Worm (Caenorhabditis elegans) whole organism, early embryonic: ENCODE results near the gene F59D12.3.

ENCODE experiments used
- B0310.2 ChIP-seq: sonication (generic microtip); optimal IDR thresholded peaks from 2 replicates; lab custom pipeline; 2016; ENCODE audit warnings: mild to moderate bottlenecking, missing genetic modification characterization, missing compliant biosample characterization
- F13C5.2 ChIP-seq: sonication (generic microtip); optimal IDR thresholded peaks from 2 replicates; lab custom pipeline; 2017; ENCODE audit warnings: mild to moderate bottlenecking, missing genetic modification characterization, inconsistent platforms, missing compliant biosample characterization
- aly-1 ChIP-seq: sonication (generic microtip); optimal IDR thresholded peaks from 2 replicates; lab custom pipeline; 2016; ENCODE audit warnings: missing genetic modification characterization, missing compliant biosample characterization
- ama-1 ChIP-seq: fragments of 150-350 bp; optimal IDR thresholded peaks from 2 replicates; lab custom pipeline; 2014
- ceh-13 ChIP-seq: fragments of 200-800 bp; sonication (Bioruptor generic); optimal IDR thresholded peaks from 2 replicates; lab custom pipeline; 2018; ENCODE audit warnings: mild to moderate bottlenecking, missing genetic modification characterization, missing compliant biosample characterization
- ceh-36 ChIP-seq: sonication (generic microtip); optimal IDR thresholded peaks from 2 replicates; lab custom pipeline; 2016; ENCODE audit warnings: missing genetic modification characterization, inconsistent platforms, missing compliant biosample characterization
- ets-7 ChIP-seq: sonication (generic microtip); optimal IDR thresholded peaks from 2 replicates; lab custom pipeline; 2016; ENCODE audit warnings: missing genotype, missing genetic modification characterization, missing compliant biosample characterization
- flt-1 ChIP-seq: fragments of 200-800 bp; sonication (Bioruptor generic); IDR thresholded peaks from 2 replicates; pipeline ENCODE4 v1.3.6; 2022; ENCODE audit warnings: missing genetic modification characterization, missing compliant biosample characterization
- hmbx-1 ChIP-seq: sonication (generic microtip); optimal IDR thresholded peaks from 2 replicates; lab custom pipeline; 2016; ENCODE audit warnings: mild to moderate bottlenecking, missing genetic modification characterization, missing compliant biosample characterization
- hmg-4 ChIP-seq: fragments of 200-800 bp; sonication (Bioruptor generic); optimal IDR thresholded peaks from 2 replicates; lab custom pipeline; 2018; ENCODE audit warnings: mild to moderate bottlenecking, missing genetic modification characterization, missing compliant biosample characterization
- hnd-1 ChIP-seq: sonication (generic microtip); optimal IDR thresholded peaks from 2 replicates; lab custom pipeline; 2016; ENCODE audit warnings: missing genetic modification characterization, missing compliant biosample characterization
- pes-1 ChIP-seq: fragments of 200-800 bp; sonication (Bioruptor generic); IDR thresholded peaks from 2 replicates; pipeline ENCODE4 v1.3.6; 2022; ENCODE audit warnings: missing genetic modification reagents, missing genetic modification characterization, missing compliant biosample characterization
- scrt-1 ChIP-seq: fragments of 200-800 bp; sonication (Bioruptor generic); IDR thresholded peaks from 2 replicates; pipeline ENCODE4 v1.3.6; 2022; ENCODE audit warnings: missing genetic modification characterization, missing compliant biosample characterization
- sea-1 ChIP-seq: fragments of 200-800 bp; sonication (Bioruptor generic); conservative IDR thresholded peaks from 2 replicates; pipeline ENCODE4 v1.3.6; 2022; ENCODE audit warnings: missing genetic modification characterization, missing compliant biosample characterization
- tbx-11 ChIP-seq: fragments of 200-800 bp; sonication (Bioruptor generic); IDR thresholded peaks from 2 replicates; pipeline ENCODE4 v1.3.6; 2022; ENCODE audit warnings: missing genetic modification characterization, missing compliant biosample characterization
- tbx-37 ChIP-seq: fragments of 200-800 bp; sonication (Bioruptor generic); conservative IDR thresholded peaks from 2 replicates; pipeline ENCODE4 v1.3.6; 2022; ENCODE audit warnings: missing genetic modification reagents, missing genetic modification characterization, missing compliant biosample characterization
- tra-4 ChIP-seq: sonication (generic microtip); optimal IDR thresholded peaks from 2 replicates; lab custom pipeline; 2017; ENCODE audit warnings: missing genetic modification characterization, missing compliant biosample characterization

The F59D12.3 gene

ce11 chrX:15653196-15653595 is 2.4 kb upstream of the F59D12.3 start:
- TF ChIP-seq aly-1: no peak
- TF ChIP-seq hmg-4 (GFP tag; lab: Kevin White, UChicago): no peak
- TF ChIP-seq flt-1 (GFP tag; lab: Robert Waterston, UW): no peak
- no peak for TF ChIP-seq hmbx-1 (tag; lab: Kevin White, UChicago)
- TF ChIP-seq pes-1: no peak
- TF ChIP-seq F13C5.2 (tag; lab: Kevin White, UChicago): no peak
- no peak for TF ChIP-seq tbx-37 (GFP tag; lab: Robert Waterston, UW)

- no peak for TF ChIP-seq F13C5.2 (tag; lab: Kevin White, UChicago)
Measured at ce11 chrX:15650428-15650827, 341 bp downstream of the F59D12.3 start.

ce11 chrX:15647276-15647675 is 3.5 kb downstream of the F59D12.3 start, which contains the start of gene F59D12.5:
F59D12.5 (minus strand) TSS chrX:15647369.
- TF ChIP-seq tbx-11 (GFP tag; lab: Robert Waterston, UW) (no peak), F13C5.2 (tag; lab: Kevin White, UChicago) (no peak), hmbx-1 (tag; lab: Kevin White, UChicago) (no peak), tra-4 (tag; lab: Kevin White, UChicago) (no peak), ceh-36 (tag; lab: Kevin White, UChicago) (no peak), pes-1 (no peak), hnd-1 (tag; lab: Kevin White, UChicago) (no peak), ets-7 (tag; lab: Kevin White, UChicago) (no peak), tbx-37 (GFP tag; lab: Robert Waterston, UW) (no peak), hmg-4 (GFP tag; lab: Kevin White, UChicago) (no peak), scrt-1 (GFP tag; lab: Robert Waterston, UW) (no peak), flt-1 (GFP tag; lab: Robert Waterston, UW) (no peak), B0310.2 (tag; lab: Kevin White, UChicago) (no peak), ceh-13 (no peak), sea-1 (no peak)

ce11 chrX:15642638-15643037 is 8.1 kb downstream of the F59D12.3 start, which contains the start of gene H08J19.1:
H08J19.1 (plus strand) TSS chrX:15642938.
- TF ChIP-seq F13C5.2 (tag; lab: Kevin White, UChicago) (no peak), B0310.2 (tag; lab: Kevin White, UChicago) (no peak), ceh-36 (tag; lab: Kevin White, UChicago) (no peak), scrt-1 (GFP tag; lab: Robert Waterston, UW) (no peak)

- no peak for TF ChIP-seq hnd-1 (tag; lab: Kevin White, UChicago)
- no peak for TF ChIP-seq scrt-1 (GFP tag; lab: Robert Waterston, UW)
- TF ChIP-seq B0310.2 (tag; lab: Kevin White, UChicago): no peak
- TF ChIP-seq tbx-37 (GFP tag; lab: Robert Waterston, UW): no peak
- no peak for TF ChIP-seq tra-4 (tag; lab: Kevin White, UChicago)
- no peak for TF ChIP-seq hmbx-1 (tag; lab: Kevin White, UChicago)
- TF ChIP-seq hmg-4 (GFP tag; lab: Kevin White, UChicago): no peak
- TF ChIP-seq ceh-13: no peak
- no peak for TF ChIP-seq tbx-11 (GFP tag; lab: Robert Waterston, UW)
- no peak for TF ChIP-seq F13C5.2 (tag; lab: Kevin White, UChicago)
- TF ChIP-seq ets-7 (tag; lab: Kevin White, UChicago): no peak
Measured at ce11 chrX:15641380-15641779, 9.4 kb downstream of the F59D12.3 start.

ce11 chrX:15640603-15641002 is 10.2 kb downstream of the F59D12.3 start, which contains the start of gene K09E9.7:
K09E9.7 (plus strand) TSS chrX:15640903.
- TF ChIP-seq sea-1 (no peak), hmg-4 (GFP tag; lab: Kevin White, UChicago) (no peak), scrt-1 (GFP tag; lab: Robert Waterston, UW) (no peak), B0310.2 (tag; lab: Kevin White, UChicago) (no peak)

- TF ChIP-seq ceh-13: no peak
- TF ChIP-seq scrt-1 (GFP tag; lab: Robert Waterston, UW): no peak
- no peak for TF ChIP-seq aly-1
Measured at ce11 chrX:15633964-15634363, 16.8 kb downstream of the F59D12.3 start.

- TF ChIP-seq sea-1 (no peak), F13C5.2 (tag; lab: Kevin White, UChicago) (peak; percentile 19)
Measured at ce11 chrX:15630790-15631204, 20.0 kb downstream of the F59D12.3 start.

- no peak for TF ChIP-seq sea-1
- no peak for TF ChIP-seq ceh-13
- TF ChIP-seq tbx-11 (GFP tag; lab: Robert Waterston, UW): no peak
- no peak for TF ChIP-seq flt-1 (GFP tag; lab: Robert Waterston, UW)
- no peak for TF ChIP-seq aly-1
- no peak for TF ChIP-seq ceh-36 (tag; lab: Kevin White, UChicago)
- no peak for TF ChIP-seq scrt-1 (GFP tag; lab: Robert Waterston, UW)
- no peak for TF ChIP-seq hmg-4 (GFP tag; lab: Kevin White, UChicago)
- no peak for TF ChIP-seq tra-4 (tag; lab: Kevin White, UChicago)
- no peak for TF ChIP-seq pes-1
- TF ChIP-seq tbx-37 (GFP tag; lab: Robert Waterston, UW): no peak
- no peak for TF ChIP-seq F13C5.2 (tag; lab: Kevin White, UChicago)
- no peak for TF ChIP-seq ets-7 (tag; lab: Kevin White, UChicago)
- TF ChIP-seq ama-1 (lab: Kevin White, UChicago): no peak
- no peak for TF ChIP-seq hnd-1 (tag; lab: Kevin White, UChicago)
- TF ChIP-seq hmbx-1 (tag; lab: Kevin White, UChicago): no peak
- TF ChIP-seq B0310.2 (tag; lab: Kevin White, UChicago): no peak
Measured at ce11 chrX:15630340-15630739, 20.4 kb downstream of the F59D12.3 start, which contains the start of gene K09E9.4. K09E9.4 (minus strand) TSS chrX:15630440.
